Worm (Caenorhabditis elegans) whole organism, young adult: ENCODE measurements around the gene H43E16.1.

Experiments
- B0019.2 ChIP-seq: fragments of 200-800 bp; sonication (Bioruptor generic); conservative IDR thresholded peaks from 2 replicates; pipeline ENCODE4 v1.3.6; 2022; ENCODE audit warnings: missing genetic modification reagents, missing genetic modification characterization, missing compliant biosample characterization
- B0035.1 ChIP-seq: sonication (generic microtip); optimal IDR thresholded peaks from 2 replicates; lab custom pipeline; 2016; ENCODE audit warnings: missing genetic modification characterization, mild to moderate bottlenecking, missing compliant biosample characterization, missing genotype, missing genetic modification reagents
- C06A6.2 ChIP-seq: fragments of 200-800 bp; sonication (Bioruptor generic); conservative IDR thresholded peaks from 2 replicates; pipeline ENCODE4 v1.3.6; 2022; ENCODE audit warnings: missing genetic modification characterization, missing compliant biosample characterization
- D2030.7 ChIP-seq: fragments of 200-800 bp; sonication (Bioruptor generic); IDR thresholded peaks from 2 replicates; pipeline ENCODE4 v1.3.6; 2022; ENCODE audit warnings: missing genetic modification reagents, missing genetic modification characterization, missing compliant biosample characterization
- F10E7.11 ChIP-seq: sonication (generic microtip); optimal IDR thresholded peaks from 2 replicates; lab custom pipeline; 2017; ENCODE audit warnings: mild to moderate bottlenecking, missing genetic modification characterization, moderate library complexity, missing compliant biosample characterization
- F37B4.10 ChIP-seq: fragments of 200-800 bp; sonication (Bioruptor generic); IDR thresholded peaks from 2 replicates; pipeline ENCODE4 v1.3.6; 2022; ENCODE audit warnings: missing genetic modification characterization, missing compliant biosample characterization
- F52B5.7 ChIP-seq: sonication (generic microtip); optimal IDR thresholded peaks from 2 replicates; lab custom pipeline; 2016; ENCODE audit warnings: mild to moderate bottlenecking, missing genetic modification characterization, missing compliant biosample characterization
- F57A8.1 ChIP-seq: fragments of 200-800 bp; sonication (Bioruptor generic); optimal IDR thresholded peaks from 2 replicates; lab custom pipeline; 2018; ENCODE audit warnings: mild to moderate bottlenecking, missing genetic modification characterization, moderate library complexity, missing compliant biosample characterization
- K11D2.4 ChIP-seq: fragments of 200-800 bp; sonication (Bioruptor generic); IDR thresholded peaks from 2 replicates; pipeline ENCODE4 v1.3.6; 2022; ENCODE audit warnings: missing genetic modification reagents, missing genetic modification characterization, missing compliant biosample characterization
- T07F8.4 ChIP-seq: sonication (generic microtip); optimal IDR thresholded peaks from 2 replicates; lab custom pipeline; 2016; ENCODE audit warnings: mild to moderate bottlenecking, missing genetic modification characterization, moderate library complexity, missing compliant biosample characterization
- Y95B8A.8 ChIP-seq: fragments of 200-800 bp; sonication (Bioruptor generic); IDR thresholded peaks from 2 replicates; pipeline ENCODE4 v1.3.6; 2022; ENCODE audit warnings: missing genetic modification reagents, missing genetic modification characterization, missing compliant biosample characterization
- akir-1 ChIP-seq: fragments of 200-800 bp; sonication (Bioruptor generic); optimal IDR thresholded peaks from 2 replicates; lab custom pipeline; 2018; ENCODE audit warnings: mild to moderate bottlenecking, missing genetic modification characterization, moderate library complexity, missing compliant biosample characterization
- aptf-3 ChIP-seq: fragments of 200-800 bp; sonication (Bioruptor generic); IDR thresholded peaks from 2 replicates; pipeline ENCODE4 v1.3.6; 2022; ENCODE audit warnings: missing genetic modification characterization, missing compliant biosample characterization
- athp-1 ChIP-seq: sonication (generic microtip); optimal IDR thresholded peaks from 2 replicates; lab custom pipeline; 2017; ENCODE audit warnings: mild to moderate bottlenecking, missing genetic modification characterization, missing compliant biosample characterization
- attf-3 ChIP-seq: fragments of 200-800 bp; sonication (Bioruptor generic); conservative IDR thresholded peaks from 2 replicates; pipeline ENCODE4 v1.3.6; 2022; ENCODE audit warnings: missing genetic modification reagents, missing genetic modification characterization, missing compliant biosample characterization
- attf-5 ChIP-seq: fragments of 200-800 bp; sonication (Bioruptor generic); optimal IDR thresholded peaks from 2 replicates; lab custom pipeline; 2018; ENCODE audit warnings: mild to moderate bottlenecking, missing genetic modification characterization, missing compliant biosample characterization
- attf-6 ChIP-seq: fragments of 200-800 bp; sonication (Bioruptor generic); IDR thresholded peaks from 2 replicates; pipeline ENCODE4 v1.3.6; 2022; ENCODE audit warnings: missing genetic modification reagents, missing genetic modification characterization, missing compliant biosample characterization
- bed-2 ChIP-seq: fragments of 200-800 bp; sonication (Bioruptor generic); IDR thresholded peaks from 2 replicates; pipeline ENCODE4 v1.3.6; 2022; ENCODE audit warnings: missing genetic modification reagents, missing genetic modification characterization, missing compliant biosample characterization
- ceh-40 ChIP-seq: fragments of 200-800 bp; sonication (Bioruptor generic); IDR thresholded peaks from 2 replicates; pipeline ENCODE4 v1.3.6; 2022; ENCODE audit warnings: missing genetic modification characterization, missing compliant biosample characterization
- ceh-79 ChIP-seq: sonication (generic microtip); optimal IDR thresholded peaks from 2 replicates; lab custom pipeline; 2017; ENCODE audit warnings: mild to moderate bottlenecking, missing genetic modification characterization, missing compliant biosample characterization
- dpff-1 ChIP-seq: sonication (generic microtip); optimal IDR thresholded peaks from 2 replicates; lab custom pipeline; 2017; ENCODE audit warnings: mild to moderate bottlenecking, missing genetic modification characterization, missing compliant biosample characterization
- egl-44 ChIP-seq: fragments of 200-800 bp; sonication (Bioruptor generic); IDR thresholded peaks from 2 replicates; pipeline ENCODE4 v1.3.6; 2022; ENCODE audit warnings: missing genetic modification reagents, missing genetic modification characterization, missing compliant biosample characterization
- hlh-12 ChIP-seq: sonication (generic microtip); optimal IDR thresholded peaks from 2 replicates; lab custom pipeline; 2016; ENCODE audit warnings: missing genetic modification characterization, missing compliant biosample characterization
- hlh-26 ChIP-seq: fragments of 200-800 bp; sonication (Bioruptor generic); conservative IDR thresholded peaks from 2 replicates; pipeline ENCODE4 v1.3.6; 2022; ENCODE audit warnings: missing genetic modification reagents, missing genetic modification characterization, missing compliant biosample characterization
- hmg-20 ChIP-seq: fragments of 200-800 bp; sonication (Bioruptor generic); IDR thresholded peaks from 2 replicates; pipeline ENCODE4 v1.3.6; 2022; ENCODE audit warnings: missing genetic modification reagents, missing genetic modification characterization, missing compliant biosample characterization
- hrde-1 ChIP-seq: sonication (generic microtip); optimal IDR thresholded peaks from 2 replicates; lab custom pipeline; 2016; ENCODE audit warnings: missing genetic modification characterization, mild to moderate bottlenecking, missing compliant biosample characterization, moderate library complexity, missing genotype, missing genetic modification reagents, borderline replicate concordance
- hsf-1 ChIP-seq: fragments of 200-800 bp; sonication (Bioruptor generic); IDR thresholded peaks from 2 replicates; pipeline ENCODE4 v1.3.6; 2022; ENCODE audit warnings: missing genetic modification reagents, missing genetic modification characterization, missing compliant biosample characterization
- let-607 ChIP-seq, 2 experiments: fragments of 200-800 bp in 1 of 2; sonication (Bioruptor generic) in 1 of 2; sonication (generic microtip) in 1 of 2; optimal IDR thresholded peaks; 2 replicates each; lab custom pipeline; 2016 to 2018; ENCODE audit warnings: mild to moderate bottlenecking in 2 of 2, missing compliant biosample characterization in 2 of 2, missing genetic modification characterization in 2 of 2, moderate library complexity in 2 of 2, missing genotype in 1 of 2
- lin-35 ChIP-seq, 3 experiments: fragments of 150-350 bp in 2 of 3; sonication (generic microtip) in 1 of 3; optimal IDR thresholded peaks; 2 replicates each; lab custom pipeline; 2014 to 2018; ENCODE audit warnings: missing biosample characterization in 3 of 3, missing genetic modification characterization in 3 of 3, missing genetic modification reagents in 3 of 3
- lsl-1 ChIP-seq: fragments of 200-800 bp; sonication (Bioruptor generic); optimal IDR thresholded peaks from 2 replicates; lab custom pipeline; 2018; ENCODE audit warnings: mild to moderate bottlenecking, missing genetic modification characterization, moderate library complexity, missing compliant biosample characterization
- madf-6 ChIP-seq: fragments of 200-800 bp; sonication (Bioruptor generic); IDR thresholded peaks from 2 replicates; pipeline ENCODE4 v1.3.6; 2022; ENCODE audit warnings: missing genetic modification reagents, missing genetic modification characterization, missing compliant biosample characterization
- madf-8 ChIP-seq: fragments of 200-800 bp; sonication (Bioruptor generic); conservative IDR thresholded peaks from 2 replicates; pipeline ENCODE4 v1.3.6; 2022; ENCODE audit warnings: missing genetic modification reagents, missing genetic modification characterization, missing compliant biosample characterization
- mel-28 ChIP-seq: sonication (generic microtip); optimal IDR thresholded peaks from 2 replicates; lab custom pipeline; 2016; ENCODE audit warnings: borderline replicate concordance, mild to moderate bottlenecking, missing genetic modification characterization, missing compliant biosample characterization
- nfyb-1 ChIP-seq: fragments of 200-800 bp; sonication (Bioruptor generic); IDR thresholded peaks from 2 replicates; pipeline ENCODE4 v1.3.6; 2022; ENCODE audit warnings: missing genetic modification reagents, missing genetic modification characterization, missing compliant biosample characterization
- nhr-120 ChIP-seq: fragments of 200-800 bp; sonication (Bioruptor generic); IDR thresholded peaks from 2 replicates; pipeline ENCODE4 v1.3.6; 2022; ENCODE audit warnings: missing genetic modification characterization, missing compliant biosample characterization
- nhr-179 ChIP-seq: sonication (generic microtip); optimal IDR thresholded peaks from 2 replicates; lab custom pipeline; 2016; ENCODE audit warnings: mild to moderate bottlenecking, missing genetic modification characterization, missing compliant biosample characterization
- nhr-80 ChIP-seq: sonication (generic microtip); optimal IDR thresholded peaks from 2 replicates; lab custom pipeline; 2016; ENCODE audit warnings: missing genetic modification characterization, missing compliant biosample characterization
- repo-1 ChIP-seq: sonication (generic microtip); optimal IDR thresholded peaks from 2 replicates; lab custom pipeline; 2017; ENCODE audit warnings: mild to moderate bottlenecking, missing genetic modification characterization, missing compliant biosample characterization
- sea-2 ChIP-seq: fragments of 200-800 bp; sonication (Bioruptor generic); IDR thresholded peaks from 2 replicates; pipeline ENCODE4 v1.3.6; 2022; ENCODE audit warnings: missing genetic modification characterization, missing compliant biosample characterization
- snpc-1.1 ChIP-seq: sonication (generic microtip); optimal IDR thresholded peaks from 2 replicates; lab custom pipeline; 2017; ENCODE audit warnings: missing genetic modification characterization, mild to moderate bottlenecking, missing compliant biosample characterization, antibody characterized with exemption, moderate library complexity, missing genotype, missing genetic modification reagents; ENCODE audit not compliant: insufficient read depth
- snpc-1.3 ChIP-seq: sonication (generic microtip); optimal IDR thresholded peaks from 2 replicates; lab custom pipeline; 2017; ENCODE audit warnings: missing genetic modification characterization, mild to moderate bottlenecking, missing compliant biosample characterization, antibody characterized with exemption, moderate library complexity, missing genotype, missing genetic modification reagents; ENCODE audit not compliant: insufficient read depth
- snpc-3.4 ChIP-seq: sonication (generic microtip); optimal IDR thresholded peaks from 2 replicates; lab custom pipeline; 2017; ENCODE audit warnings: missing genetic modification characterization, mild to moderate bottlenecking, missing compliant biosample characterization, antibody characterized with exemption, moderate library complexity, missing genotype, missing genetic modification reagents
- snpc-4 ChIP-seq, 5 experiments: fragments of 150-350 bp in 1 of 5; sonication (generic microtip) in 4 of 5; optimal IDR thresholded peaks; 2 replicates each; lab custom pipeline; 2014 to 2018; ENCODE audit warnings: missing genetic modification characterization in 5 of 5, missing biosample characterization in 3 of 5, antibody characterized with exemption in 2 of 5, mild to moderate bottlenecking in 2 of 5, missing compliant biosample characterization in 2 of 5, missing genotype in 2 of 5, moderate library complexity in 2 of 5, missing genetic modification reagents in 1 of 5
- sptf-2 ChIP-seq: fragments of 200-800 bp; sonication (Bioruptor generic); optimal IDR thresholded peaks from 2 replicates; lab custom pipeline; 2018; ENCODE audit warnings: mild to moderate bottlenecking, missing genetic modification characterization, missing compliant biosample characterization
- tbx-9 ChIP-seq: sonication (generic microtip); optimal IDR thresholded peaks from 2 replicates; lab custom pipeline; 2016; ENCODE audit warnings: borderline replicate concordance, missing genetic modification characterization, inconsistent platforms, missing compliant biosample characterization
- unc-130 ChIP-seq: sonication (generic microtip); optimal IDR thresholded peaks from 2 replicates; lab custom pipeline; 2016; ENCODE audit warnings: missing genetic modification reagents, missing genetic modification characterization, missing compliant biosample characterization
- ztf-18 ChIP-seq: sonication (generic microtip); optimal IDR thresholded peaks from 2 replicates; lab custom pipeline; 2016; ENCODE audit warnings: missing genotype, mild to moderate bottlenecking, missing genetic modification characterization, missing compliant biosample characterization
- ztf-26 ChIP-seq: sonication (generic microtip); optimal IDR thresholded peaks from 2 replicates; lab custom pipeline; 2017; ENCODE audit warnings: missing genetic modification characterization, missing compliant biosample characterization

H43E16.1 gene

ce11 chrII:6721581-6721980 lies 47.5 kb downstream of the H43E16.1 start (continued):
- TF ChIP-seq F52B5.7 (tag; lab: Kevin White, UChicago) (no peak), dpff-1 (tag; lab: Kevin White, UChicago) (no peak), aptf-3 (0 out of 2 replicates have a peak, but pooled peaks have one; percentile 24), hsf-1 (no peak), athp-1 (no peak), F57A8.1 (GFP tag; lab: Kevin White, UChicago) (no peak), snpc-3.4 (tag; lab: Kevin White, UChicago) (peak; percentile 12), akir-1 (GFP tag; lab: Kevin White, UChicago) (no peak), nhr-179 (tag; lab: Kevin White, UChicago) (no peak), ceh-40 (no peak), F37B4.10 (GFP tag; lab: Robert Waterston, UW) (no peak), sea-2 (GFP tag; lab: Robert Waterston, UW) (no peak), snpc-4 (GFP tag; optimal IDR thresholded peaks at IDR 0.05; lab: Kevin White, UChicago) (no peak), snpc-4 (tag; optimal IDR thresholded peaks at IDR 0.05; lab: Kevin White, UChicago) (no peak), bed-2 (GFP tag; lab: Robert Waterston, UW) (no peak), sptf-2 (GFP tag; lab: Kevin White, UChicago) (no peak), F10E7.11 (tag; lab: Kevin White, UChicago) (no peak), C06A6.2 (GFP tag; lab: Robert Waterston, UW) (no peak), nhr-80 (tag; lab: Kevin White, UChicago) (no peak), B0019.2 (GFP tag; lab: Robert Waterston, UW) (no peak), Y95B8A.8 (no peak), nfyb-1 (GFP tag; lab: Robert Waterston, UW) (no peak), attf-6 (GFP tag; lab: Robert Waterston, UW) (no peak), hlh-26 (GFP tag; lab: Robert Waterston, UW) (no peak), snpc-1.3 (tag; lab: Kevin White, UChicago) (no peak), ztf-18 (peak; percentile 13), hrde-1 (no peak), tbx-9 (tag; lab: Kevin White, UChicago) (no peak), lsl-1 (no peak), madf-8 (no peak), attf-5 (GFP tag; lab: Kevin White, UChicago) (peak; percentile 21), madf-6 (0 out of 2 replicates have a peak, but pooled peaks have one; percentile 51), T07F8.4 (tag; lab: Kevin White, UChicago) (peak; percentile 22), lin-35 (GFP tag; optimal IDR thresholded peaks at IDR 0.05; lab: Kevin White, UChicago) (no peak), ceh-79 (peak; percentile 38), B0035.1 (tag; lab: Kevin White, UChicago) (no peak), snpc-1.1 (tag; lab: Kevin White, UChicago) (peak; percentile 14), unc-130 (GFP tag; lab: Kevin White, UChicago) (no peak), ztf-26 (tag; lab: Kevin White, UChicago) (no peak), hmg-20 (GFP tag; lab: Robert Waterston, UW) (no peak), egl-44 (GFP tag; lab: Robert Waterston, UW) (no peak), K11D2.4 (0 out of 2 replicates have a peak, but pooled peaks have one; percentile 33), nhr-120 (GFP tag; lab: Robert Waterston, UW) (no peak), repo-1 (tag; lab: Kevin White, UChicago) (peak; percentile 19), let-607 (tag; optimal IDR thresholded peaks at IDR 0.05; lab: Kevin White, UChicago) (no peak), hlh-12 (tag; lab: Kevin White, UChicago) (no peak), attf-3 (GFP tag; lab: Robert Waterston, UW) (0 out of 2 replicates have a peak, but pooled peaks have one; percentile 30), D2030.7 (GFP tag; lab: Robert Waterston, UW) (peak; percentile 41), mel-28 (tag; lab: Kevin White, UChicago) (no peak)
